Fruit fly (Drosophila melanogaster): ENCODE results near the gene CG14275.
A peak's percentile ranks its signal among the peaks of the same experiment; 100 is the strongest.

The CG14275 gene

dm6 chr2L:8328526-8329097, 1.4 kb downstream of the CG14275 start:
- no peak for TF ChIP-seq noc (tag; optimal IDR thresholded peaks at IDR 0.05)

- no peak for TF ChIP-seq noc (tag; optimal IDR thresholded peaks at IDR 0.05)
Observed at dm6 chr2L:8333185-8333584, 5.9 kb downstream of the CG14275 start.

dm6 chr2L:8333624-8334023, 6.4 kb downstream of the CG14275 start:
- TF ChIP-seq noc (tag; optimal IDR thresholded peaks at IDR 0.05): no peak

- no peak for TF ChIP-seq noc (tag; optimal IDR thresholded peaks at IDR 0.05)
Observed at dm6 chr2L:8334705-8335104, 7.4 kb downstream of the CG14275 start.

dm6 chr2L:8338039-8338438, 10.8 kb downstream of the CG14275 start, which contains the start of gene witty:
TSS of gene witty (plus strand) at chr2L:8338287.
- no peak for TF ChIP-seq noc (tag; optimal IDR thresholded peaks at IDR 0.05)

dm6 chr2L:8339751-8340349, 12.6 kb downstream of the CG14275 start:
- TF ChIP-seq noc (tag; optimal IDR thresholded peaks at IDR 0.05): no peak

dm6 chr2L:8342395-8342794, 15.1 kb downstream of the CG14275 start, which contains the start of gene CG14273:
TSS of gene CG14273 (plus strand) at chr2L:8342695.
- TF ChIP-seq noc (tag; optimal IDR thresholded peaks at IDR 0.05): no peak

dm6 chr2L:8344536-8344935, 17.3 kb downstream of the CG14275 start:
- peak; percentile 51 for TF ChIP-seq noc (tag; optimal IDR thresholded peaks at IDR 0.05)

dm6 chr2L:8346260-8346659, 19.0 kb downstream of the CG14275 start, which contains the start of gene CG7778:
TSS of gene CG7778 (plus strand) at chr2L:8346620.
- no peak for TF ChIP-seq noc (tag; optimal IDR thresholded peaks at IDR 0.05)

dm6 chr2L:8350560-8351171, 23.4 kb downstream of the CG14275 start:
- peak; percentile 89 for TF ChIP-seq noc (tag; optimal IDR thresholded peaks at IDR 0.05)

- TF ChIP-seq noc (tag; optimal IDR thresholded peaks at IDR 0.05): no peak
Observed at dm6 chr2L:8351333-8351732, 24.1 kb downstream of the CG14275 start.

dm6 chr2L:8351864-8352263, 24.6 kb downstream of the CG14275 start, which contains the start of gene Mur29B:
TSS of gene Mur29B (plus strand) at chr2L:8352187.
- TF ChIP-seq noc (tag; optimal IDR thresholded peaks at IDR 0.05): no peak

- TF ChIP-seq noc (tag; optimal IDR thresholded peaks at IDR 0.05): no peak
Observed at dm6 chr2L:8355419-8355818, 28.2 kb downstream of the CG14275 start.

dm6 chr2L:8361204-8361952, 34.1 kb downstream of the CG14275 start:
- no peak for TF ChIP-seq noc (tag; optimal IDR thresholded peaks at IDR 0.05)

- peak; percentile 88 for TF ChIP-seq noc (tag; optimal IDR thresholded peaks at IDR 0.05)
Observed at dm6 chr2L:8362273-8362954, 35.2 kb downstream of the CG14275 start, which contains the start of gene CG7627. TSS of gene CG7627 (minus strand) at chr2L:8362469.

dm6 chr2L:8362955-8363285, 35.7 kb downstream of the CG14275 start:
- no peak for TF ChIP-seq noc (tag; optimal IDR thresholded peaks at IDR 0.05)

Measured in whole organism, larva.